Worm (Caenorhabditis elegans) whole organism, midembryonic: ENCODE measurements around the gene cest-33.

Experiments
- T22C8.4 ChIP-seq: fragments of 200-800 bp; sonication (Bioruptor generic); IDR thresholded peaks from 2 replicates; pipeline ENCODE4 v1.3.6; 2022; ENCODE audit warnings: missing genetic modification characterization, missing compliant biosample characterization
- cog-1 ChIP-seq: sonication (generic microtip); optimal IDR thresholded peaks from 2 replicates; lab custom pipeline; 2016; ENCODE audit warnings: missing genetic modification characterization, missing compliant biosample characterization
- flt-1 ChIP-seq: fragments of 200-800 bp; sonication (Bioruptor generic); IDR thresholded peaks from 2 replicates; pipeline ENCODE4 v1.3.6; 2022; ENCODE audit warnings: missing genetic modification characterization, missing compliant biosample characterization
- klf-2 ChIP-seq: fragments of 200-800 bp; sonication (Bioruptor generic); conservative IDR thresholded peaks from 2 replicates; pipeline ENCODE4 v1.3.6; 2022; ENCODE audit warnings: missing genetic modification reagents, missing genetic modification characterization, missing compliant biosample characterization
- med-1 ChIP-seq: sonication (generic microtip); optimal IDR thresholded peaks from 2 replicates; lab custom pipeline; 2017; ENCODE audit warnings: missing genetic modification characterization, mild to moderate bottlenecking, missing compliant biosample characterization, antibody characterized with exemption, missing genetic modification reagents; ENCODE audit not compliant: insufficient read depth
- ref-1 ChIP-seq: fragments of 200-800 bp; sonication (Bioruptor generic); conservative IDR thresholded peaks from 2 replicates; pipeline ENCODE4 v1.3.6; 2022; ENCODE audit warnings: missing genetic modification reagents, missing genetic modification characterization, missing compliant biosample characterization
- tab-1 ChIP-seq: fragments of 200-800 bp; sonication (Bioruptor generic); IDR thresholded peaks from 2 replicates; pipeline ENCODE4 v1.3.6; 2022; ENCODE audit warnings: missing genetic modification characterization, missing compliant biosample characterization
- ztf-23 ChIP-seq: fragments of 200-800 bp; sonication (Bioruptor generic); IDR thresholded peaks from 2 replicates; pipeline ENCODE4 v1.3.6; 2022; ENCODE audit warnings: missing genetic modification reagents, missing genetic modification characterization, missing compliant biosample characterization
- ztf-29 ChIP-seq: fragments of 200-800 bp; sonication (Bioruptor generic); IDR thresholded peaks from 2 replicates; pipeline ENCODE4 v1.3.6; 2022; ENCODE audit warnings: missing genetic modification reagents, missing genetic modification characterization, missing compliant biosample characterization

cest-33 gene

DNA sequence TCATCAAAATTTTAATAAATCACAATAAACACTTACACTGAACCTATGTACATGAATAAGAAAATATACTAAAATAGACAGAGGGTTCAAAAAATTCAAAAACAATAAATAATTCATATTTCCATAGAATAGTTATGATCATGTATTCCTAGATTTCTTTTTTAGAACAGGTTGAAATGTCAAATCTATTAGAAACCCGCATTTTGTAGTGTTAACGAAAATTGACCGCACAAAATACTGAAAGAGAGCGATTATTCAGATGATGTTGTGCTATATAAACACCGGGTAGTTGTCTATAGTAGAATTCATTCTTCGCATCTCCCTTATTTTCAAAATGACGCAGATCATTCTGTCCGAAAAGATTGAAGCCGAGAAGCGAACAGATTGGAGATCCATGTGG, 33.9 kb downstream of the cest-33 start, which contains the start of gene T28C12.1:
Gene T28C12.1 (plus strand): TSS at position 301 of the 400 bp plus-strand sequence.
- no peak for TF ChIP-seq ztf-23 (GFP tag; lab: Robert Waterston, UW)
- no peak for TF ChIP-seq tab-1 (GFP tag; lab: Robert Waterston, UW)
- no peak for TF ChIP-seq ztf-29 (GFP tag; lab: Robert Waterston, UW)
- no peak for TF ChIP-seq flt-1
- TF ChIP-seq ref-1 (GFP tag; lab: Robert Waterston, UW) = no peak
- TF ChIP-seq med-1 (GFP tag; lab: Kevin White, UChicago) = no peak
- TF ChIP-seq cog-1 = no peak
- TF ChIP-seq T22C8.4 (GFP tag; lab: Robert Waterston, UW) = no peak
- no peak for TF ChIP-seq klf-2 (GFP tag; lab: Robert Waterston, UW)

DNA sequence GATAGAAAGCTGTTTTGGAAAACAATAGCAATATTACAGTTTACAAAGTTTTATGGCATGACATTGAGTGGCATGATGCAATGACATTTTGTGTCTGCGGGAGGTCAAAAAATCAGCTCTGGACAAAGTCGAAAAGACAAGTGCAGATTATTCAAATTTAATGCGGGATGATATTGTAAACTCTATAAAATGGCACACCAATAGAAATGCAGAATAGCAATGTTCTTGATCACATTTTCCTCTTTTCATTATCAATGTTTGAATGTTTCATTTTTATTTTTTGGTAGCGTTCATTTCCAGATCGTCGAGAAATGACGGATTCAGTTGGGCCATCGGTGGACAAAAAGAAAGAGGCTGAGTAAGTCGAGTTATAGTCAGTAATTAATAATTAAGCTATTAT, 36.6 kb downstream of the cest-33 start, which contains the start of gene T28C12.2:
Gene T28C12.2 (plus strand): TSS at position 301 of the 400 bp plus-strand sequence.
- no peak for TF ChIP-seq med-1 (GFP tag; lab: Kevin White, UChicago)
- TF ChIP-seq ztf-23 (GFP tag; lab: Robert Waterston, UW) = no peak
- TF ChIP-seq ref-1 (GFP tag; lab: Robert Waterston, UW) = no peak
- no peak for TF ChIP-seq ztf-29 (GFP tag; lab: Robert Waterston, UW)

DNA sequence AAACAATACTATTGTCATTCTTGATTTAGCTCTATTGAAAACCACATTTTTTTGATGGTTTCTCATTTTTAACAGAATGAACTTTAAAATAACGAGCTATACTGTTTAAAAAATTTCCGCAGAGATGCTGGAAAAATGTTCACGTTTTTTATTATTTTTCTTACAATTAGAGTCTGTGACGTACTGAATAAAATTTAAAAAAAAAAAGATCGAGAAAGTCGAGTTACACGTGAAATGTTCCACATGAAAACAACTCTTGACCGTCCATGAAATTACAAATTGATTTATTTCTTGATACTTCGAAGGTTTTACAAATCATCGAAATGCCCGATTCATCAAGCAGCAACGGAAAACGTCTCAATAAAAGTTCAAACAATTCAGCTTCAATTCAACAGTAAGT, 38.5 kb downstream of the cest-33 start, which contains the start of gene fbxa-202:
Gene fbxa-202 (plus strand): TSS at position 301 of the 400 bp plus-strand sequence.
- no peak for TF ChIP-seq cog-1
- TF ChIP-seq ztf-23 (GFP tag; lab: Robert Waterston, UW) = no peak
- no peak for TF ChIP-seq ref-1 (GFP tag; lab: Robert Waterston, UW)
- no peak for TF ChIP-seq med-1 (GFP tag; lab: Kevin White, UChicago)
- TF ChIP-seq tab-1 (GFP tag; lab: Robert Waterston, UW) = no peak
- no peak for TF ChIP-seq klf-2 (GFP tag; lab: Robert Waterston, UW)
- TF ChIP-seq flt-1 = no peak

DNA sequence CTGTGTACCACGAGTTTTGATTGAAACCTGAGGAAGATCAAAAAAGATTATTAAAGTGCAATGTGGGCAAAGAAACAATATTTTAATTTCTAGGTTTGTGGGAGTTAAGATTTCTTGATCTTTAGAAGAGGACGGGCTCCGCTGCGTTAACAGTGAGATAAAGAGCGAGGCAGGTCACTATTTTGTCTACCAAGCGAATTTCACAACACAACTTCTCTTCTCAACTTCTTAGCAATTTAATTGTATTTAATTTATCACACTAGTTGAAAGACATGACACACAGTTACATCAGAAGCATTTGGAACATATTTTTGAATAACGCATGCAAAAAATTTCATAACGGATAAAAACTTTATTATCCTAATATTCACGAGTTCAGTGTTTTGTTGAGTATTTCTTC, 39.1 kb downstream of the cest-33 start:
- TF ChIP-seq klf-2 (GFP tag; lab: Robert Waterston, UW) (no peak), tab-1 (GFP tag; lab: Robert Waterston, UW) (no peak), T22C8.4 (GFP tag; lab: Robert Waterston, UW) (no peak), med-1 (GFP tag; lab: Kevin White, UChicago) (no peak), flt-1 (no peak), ref-1 (GFP tag; lab: Robert Waterston, UW) (no peak), ztf-23 (GFP tag; lab: Robert Waterston, UW) (no peak), ztf-29 (GFP tag; lab: Robert Waterston, UW) (no peak), cog-1 (no peak)

DNA sequence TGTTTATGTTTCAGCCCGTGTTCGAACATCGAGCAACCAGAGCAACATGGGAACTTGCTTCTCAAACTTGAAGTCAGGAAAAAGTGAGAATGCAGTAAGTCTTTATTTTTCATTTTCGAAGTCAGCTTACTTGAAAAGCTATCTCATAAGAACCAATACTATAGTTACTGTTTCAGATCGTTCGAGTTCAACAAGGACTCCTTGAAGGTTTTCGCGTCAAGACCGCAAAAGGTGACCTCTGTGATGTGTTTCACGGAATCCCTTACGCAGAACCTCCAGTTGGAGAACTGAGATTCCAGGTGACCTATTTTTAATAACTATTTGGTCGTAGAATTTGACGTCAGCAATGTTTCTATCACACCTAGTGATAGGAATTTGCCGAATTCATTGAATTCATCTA, 41.9 kb downstream of the cest-33 start:
- TF ChIP-seq ref-1 (GFP tag; lab: Robert Waterston, UW) (no peak), flt-1 (no peak), ztf-23 (GFP tag; lab: Robert Waterston, UW) (no peak), klf-2 (GFP tag; lab: Robert Waterston, UW) (no peak), cog-1 (no peak), med-1 (GFP tag; lab: Kevin White, UChicago) (no peak), tab-1 (GFP tag; lab: Robert Waterston, UW) (no peak), T22C8.4 (GFP tag; lab: Robert Waterston, UW) (no peak), ztf-29 (GFP tag; lab: Robert Waterston, UW) (no peak)

DNA sequence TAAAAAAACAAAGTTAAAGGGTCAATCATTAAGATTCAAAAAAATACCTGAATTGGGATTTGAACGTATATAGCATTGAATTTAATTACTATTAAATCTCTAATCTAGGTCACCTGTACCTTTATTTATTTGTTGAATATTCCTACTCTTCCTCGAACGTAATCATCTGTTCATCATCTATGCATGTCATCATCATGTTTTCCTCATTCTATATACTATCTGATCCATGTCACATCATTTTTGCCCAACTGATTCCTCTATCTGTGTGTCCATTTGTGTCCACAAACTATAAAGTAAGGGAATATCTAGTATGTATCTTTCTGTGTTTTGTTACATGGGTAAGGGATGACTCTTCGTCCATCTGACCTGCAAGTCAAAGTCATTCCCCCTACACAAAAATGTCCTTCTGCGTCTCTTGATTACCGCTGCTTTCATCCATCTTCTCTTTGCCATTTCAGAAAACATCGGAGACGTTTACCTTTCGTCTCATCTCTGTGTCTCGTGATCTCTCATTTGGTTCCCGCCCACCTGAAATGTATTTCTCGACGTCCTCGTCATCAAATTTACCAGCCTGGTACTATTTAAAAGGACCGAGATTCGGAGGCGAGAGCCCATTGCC, 42.6 kb downstream of the cest-33 start:
- TF ChIP-seq tab-1 (GFP tag; lab: Robert Waterston, UW) = no peak
- no peak for TF ChIP-seq klf-2 (GFP tag; lab: Robert Waterston, UW)
- TF ChIP-seq flt-1 = no peak
- TF ChIP-seq ztf-29 (GFP tag; lab: Robert Waterston, UW) = no peak
- no peak for TF ChIP-seq med-1 (GFP tag; lab: Kevin White, UChicago)
- no peak for TF ChIP-seq ztf-23 (GFP tag; lab: Robert Waterston, UW)
- no peak for TF ChIP-seq ref-1 (GFP tag; lab: Robert Waterston, UW)
- no peak for TF ChIP-seq cog-1
- TF ChIP-seq T22C8.4 (GFP tag; lab: Robert Waterston, UW) = no peak

DNA sequence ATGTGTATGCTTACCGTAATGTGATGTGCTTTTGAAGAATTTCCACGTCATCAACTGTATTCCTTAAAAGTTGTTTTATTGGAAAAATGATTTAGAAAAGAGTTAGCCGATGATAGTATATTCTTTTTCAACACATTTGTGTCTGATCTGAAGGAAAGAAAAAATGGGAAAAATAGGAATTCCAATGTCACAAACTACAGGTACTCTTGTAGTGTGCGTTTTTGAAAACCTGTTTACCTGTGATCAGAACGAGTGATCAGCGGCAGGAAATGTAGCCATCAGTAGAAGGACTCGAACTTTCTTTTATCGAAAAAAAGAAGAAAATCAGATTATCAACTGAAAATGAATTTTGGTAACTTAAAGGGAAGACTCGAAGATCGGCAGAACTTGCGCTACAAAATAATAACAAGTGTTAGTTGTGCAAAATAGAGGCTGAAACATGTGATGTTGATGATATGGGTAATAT, 43.7 kb downstream of the cest-33 start, which contains the start of gene T28C12.15:
Gene T28C12.15 (minus strand): TSS at position 51 of the 466 bp plus-strand sequence.
- TF ChIP-seq med-1 (GFP tag; lab: Kevin White, UChicago) = no peak
- TF ChIP-seq ref-1 (GFP tag; lab: Robert Waterston, UW) = no peak
- TF ChIP-seq T22C8.4 (GFP tag; lab: Robert Waterston, UW) = no peak
- TF ChIP-seq ztf-29 (GFP tag; lab: Robert Waterston, UW) = no peak
- no peak for TF ChIP-seq tab-1 (GFP tag; lab: Robert Waterston, UW)
- no peak for TF ChIP-seq klf-2 (GFP tag; lab: Robert Waterston, UW)
- no peak for TF ChIP-seq flt-1
- TF ChIP-seq ztf-23 (GFP tag; lab: Robert Waterston, UW) = no peak
- TF ChIP-seq cog-1 = no peak

DNA sequence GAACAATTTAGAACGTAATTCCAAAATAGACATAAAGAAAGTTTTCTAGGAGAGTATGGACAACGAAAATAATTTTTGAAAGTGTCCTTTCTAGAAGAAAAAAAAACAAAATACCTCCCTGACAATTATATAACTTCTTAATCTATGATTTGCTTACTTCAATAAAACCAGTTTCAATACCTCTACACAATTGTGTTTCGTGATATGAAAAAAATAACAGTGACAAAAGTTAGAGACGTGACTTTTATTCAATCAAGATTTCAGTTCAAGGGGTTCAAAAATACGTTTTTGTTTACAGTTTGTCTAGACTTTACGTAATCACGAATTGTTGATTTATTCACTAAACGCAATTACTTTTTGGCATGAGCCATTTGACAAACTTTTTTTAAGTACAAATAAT, 44.2 kb downstream of the cest-33 start:
- TF ChIP-seq flt-1 = no peak
- TF ChIP-seq tab-1 (GFP tag; lab: Robert Waterston, UW) = no peak

DNA sequence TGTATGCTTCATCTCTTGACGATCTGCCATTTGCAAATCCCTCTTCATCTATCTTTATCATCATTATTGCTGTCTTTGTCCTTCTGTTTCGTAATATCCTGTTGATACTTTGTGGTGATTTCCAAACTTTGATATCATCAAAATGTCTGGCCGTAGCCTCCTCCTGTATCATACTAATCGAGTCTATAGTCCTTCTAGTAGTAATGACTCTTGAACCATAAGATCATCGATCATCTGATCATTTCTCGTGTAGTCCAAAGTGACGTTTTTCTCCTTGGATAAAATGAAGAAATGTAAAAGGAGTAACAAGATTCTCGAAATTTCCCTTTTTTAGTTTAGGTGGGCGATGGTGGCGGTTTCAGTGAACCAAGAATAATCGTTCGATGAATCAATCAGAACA, 46.1 kb downstream of the cest-33 start:
- TF ChIP-seq cog-1 = no peak
- TF ChIP-seq flt-1 = no peak
- no peak for TF ChIP-seq ref-1 (GFP tag; lab: Robert Waterston, UW)
- no peak for TF ChIP-seq tab-1 (GFP tag; lab: Robert Waterston, UW)
- TF ChIP-seq med-1 (GFP tag; lab: Kevin White, UChicago) = no peak
- no peak for TF ChIP-seq klf-2 (GFP tag; lab: Robert Waterston, UW)
- no peak for TF ChIP-seq T22C8.4 (GFP tag; lab: Robert Waterston, UW)
- no peak for TF ChIP-seq ztf-23 (GFP tag; lab: Robert Waterston, UW)
- no peak for TF ChIP-seq ztf-29 (GFP tag; lab: Robert Waterston, UW)
